Fruit fly (Drosophila melanogaster) whole organism, wandering third instar larva: Measurements from ENCODE around the gene Acp32CD.

ENCODE experiments used
- CG32264 ChIP-seq: fragments of 200-800 bp; sonication (Bioruptor generic); optimal IDR thresholded peaks from 2 replicates; lab custom pipeline; 2016; ENCODE audit warnings: missing biosample characterization, missing genetic modification characterization
- CG9705 ChIP-seq: fragments of 200-800 bp; sonication (Bioruptor generic); optimal IDR thresholded peaks from 2 replicates; lab custom pipeline; 2018; ENCODE audit warnings: missing biosample characterization, mild to moderate bottlenecking, missing genetic modification characterization
- CrebA ChIP-seq: fragments of 200-800 bp; sonication (Bioruptor generic); optimal IDR thresholded peaks from 2 replicates; lab custom pipeline; 2016; ENCODE audit warnings: missing biosample characterization, mild to moderate bottlenecking, missing genetic modification characterization, borderline replicate concordance
- Dfd ChIP-seq: fragments of >200 bp; optimal IDR thresholded peaks from 2 replicates; lab custom pipeline; 2017; ENCODE audit warnings: missing biosample characterization, missing genetic modification characterization
- Dif ChIP-seq: fragments of 200-275, 200-300 bp; sonication (Bioruptor generic); optimal IDR thresholded peaks from 2 replicates; lab custom pipeline; 2018; ENCODE audit warnings: missing biosample characterization, missing genetic modification characterization; ENCODE audit not compliant: partially characterized antibody
- GATAd ChIP-seq: sonication (Bioruptor generic); optimal IDR thresholded peaks from 2 replicates; lab custom pipeline; 2016; ENCODE audit warnings: missing biosample characterization, missing genetic modification characterization
- Hnf4 ChIP-seq: fragments of 200-800 bp; sonication (Bioruptor generic); optimal IDR thresholded peaks from 2 replicates; lab custom pipeline; 2016; ENCODE audit warnings: missing biosample characterization, mild to moderate bottlenecking, missing genetic modification characterization
- Hr78 ChIP-seq: fragments of >200 bp; optimal IDR thresholded peaks from 2 replicates; lab custom pipeline; 2017; ENCODE audit warnings: missing biosample characterization, missing genetic modification characterization
- Hr83 ChIP-seq: fragments of 200-300 bp; sonication (Bioruptor generic); optimal IDR thresholded peaks from 2 replicates; lab custom pipeline; 2016; ENCODE audit warnings: missing biosample characterization, mild to moderate bottlenecking, missing genetic modification characterization, moderate library complexity; ENCODE audit not compliant: poor library complexity, severe bottlenecking
- Mio ChIP-seq: sonication (Bioruptor generic); optimal IDR thresholded peaks from 2 replicates; lab custom pipeline; 2016; ENCODE audit warnings: missing biosample characterization, missing genetic modification characterization
- OdsH ChIP-seq: fragments of 200-800 bp; sonication (Bioruptor generic); optimal IDR thresholded peaks from 2 replicates; lab custom pipeline; 2016; ENCODE audit warnings: missing biosample characterization, mild to moderate bottlenecking, missing genetic modification characterization
- Rel ChIP-seq, 2 experiments: fragments of 200-800 bp; sonication (Bioruptor generic) in 1 of 2; optimal IDR thresholded peaks; 2 replicates in 1 of 2; 3 replicates in 1 of 2; lab custom pipeline; 2016 to 2019; ENCODE audit warnings: mild to moderate bottlenecking in 2 of 2, missing biosample characterization in 2 of 2, missing genetic modification characterization in 2 of 2, moderate library complexity in 1 of 2
- br ChIP-seq: fragments of 200-800 bp; sonication (Bioruptor generic); optimal IDR thresholded peaks from 2 replicates; lab custom pipeline; 2016; ENCODE audit warnings: missing biosample characterization, missing genetic modification characterization
- brk ChIP-seq: fragments of 200-800 bp; sonication (Bioruptor generic); optimal IDR thresholded peaks from 2 replicates; lab custom pipeline; 2016; ENCODE audit warnings: missing biosample characterization, mild to moderate bottlenecking, missing genetic modification characterization
- dl ChIP-seq, 2 experiments: fragments of 175-275, 200-275 bp in 1 of 2; fragments of 200-275 bp in 1 of 2; sonication (Bioruptor generic); optimal IDR thresholded peaks; lab custom pipeline; 2018; ENCODE audit warnings: mild to moderate bottlenecking in 2 of 2, missing biosample characterization in 2 of 2, missing genetic modification characterization in 2 of 2, moderate library complexity in 2 of 2; ENCODE audit not compliant: partially characterized antibody in 2 of 2, insufficient read depth in 1 of 2
- dmrt93B ChIP-seq: fragments of 200-800 bp; sonication (Bioruptor generic); optimal IDR thresholded peaks from 2 replicates; lab custom pipeline; 2018; ENCODE audit warnings: missing biosample characterization, mild to moderate bottlenecking, missing genetic modification characterization
- dsf ChIP-seq: sonication (Bioruptor generic); optimal IDR thresholded peaks from 2 replicates; lab custom pipeline; 2016; ENCODE audit warnings: missing biosample characterization, missing genetic modification characterization, borderline replicate concordance
- ey ChIP-seq: fragments of 200-800 bp; sonication (Bioruptor generic); optimal IDR thresholded peaks from 2 replicates; lab custom pipeline; 2016; ENCODE audit warnings: missing biosample characterization, missing genetic modification characterization
- foxo ChIP-seq, 2 experiments: fragments of 200-800 bp; sonication (Bioruptor generic); optimal IDR thresholded peaks; 2 replicates in 1 of 2; 3 replicates in 1 of 2; lab custom pipeline; 2016 to 2017; ENCODE audit warnings: missing biosample characterization in 2 of 2, missing genetic modification characterization in 2 of 2
- fru ChIP-seq: fragments of 200-800 bp; sonication (Bioruptor generic); optimal IDR thresholded peaks from 3 replicates; lab custom pipeline; 2016; ENCODE audit warnings: missing biosample characterization, mild to moderate bottlenecking, missing genetic modification characterization
- h ChIP-seq: fragments of 200-800 bp; sonication (Bioruptor generic); optimal IDR thresholded peaks from 3 replicates; lab custom pipeline; 2016; ENCODE audit warnings: missing biosample characterization, mild to moderate bottlenecking, missing genetic modification characterization
- lola ChIP-seq: fragments of >200 bp; optimal IDR thresholded peaks from 2 replicates; lab custom pipeline; 2017; ENCODE audit warnings: missing biosample characterization, missing genetic modification characterization
- pan ChIP-seq: fragments of >200 bp; optimal IDR thresholded peaks from 2 replicates; lab custom pipeline; 2017
- psq ChIP-seq: fragments of 200-800 bp; sonication (Bioruptor generic); optimal IDR thresholded peaks from 3 replicates; lab custom pipeline; 2017; ENCODE audit warnings: missing biosample characterization, mild to moderate bottlenecking, missing genetic modification characterization, moderate library complexity
- rgr ChIP-seq: fragments of 200-800 bp; sonication (Bioruptor generic); optimal IDR thresholded peaks from 3 replicates; lab custom pipeline; 2016; ENCODE audit warnings: missing biosample characterization, mild to moderate bottlenecking, missing genetic modification characterization
- sage ChIP-seq: fragments of 200-800 bp; sonication (Bioruptor generic); optimal IDR thresholded peaks from 2 replicates; lab custom pipeline; 2016; ENCODE audit warnings: missing biosample characterization, mild to moderate bottlenecking, missing genetic modification characterization
- sv ChIP-seq: fragments of 200-800 bp; sonication (Bioruptor generic); optimal IDR thresholded peaks from 3 replicates; lab custom pipeline; 2016; ENCODE audit warnings: missing biosample characterization, missing genetic modification characterization
- tai ChIP-seq: sonication (Bioruptor generic); optimal IDR thresholded peaks from 2 replicates; lab custom pipeline; 2016; ENCODE audit warnings: missing biosample characterization, missing genetic modification characterization
- usp ChIP-seq: fragments of >200 bp; optimal IDR thresholded peaks from 2 replicates; lab custom pipeline; 2017; ENCODE audit warnings: missing biosample characterization, missing genetic modification characterization
- woc ChIP-seq: sonication (Bioruptor generic); optimal IDR thresholded peaks from 2 replicates; lab custom pipeline; 2016; ENCODE audit warnings: missing biosample characterization, mild to moderate bottlenecking, missing genetic modification characterization

Acp32CD gene

DNA sequence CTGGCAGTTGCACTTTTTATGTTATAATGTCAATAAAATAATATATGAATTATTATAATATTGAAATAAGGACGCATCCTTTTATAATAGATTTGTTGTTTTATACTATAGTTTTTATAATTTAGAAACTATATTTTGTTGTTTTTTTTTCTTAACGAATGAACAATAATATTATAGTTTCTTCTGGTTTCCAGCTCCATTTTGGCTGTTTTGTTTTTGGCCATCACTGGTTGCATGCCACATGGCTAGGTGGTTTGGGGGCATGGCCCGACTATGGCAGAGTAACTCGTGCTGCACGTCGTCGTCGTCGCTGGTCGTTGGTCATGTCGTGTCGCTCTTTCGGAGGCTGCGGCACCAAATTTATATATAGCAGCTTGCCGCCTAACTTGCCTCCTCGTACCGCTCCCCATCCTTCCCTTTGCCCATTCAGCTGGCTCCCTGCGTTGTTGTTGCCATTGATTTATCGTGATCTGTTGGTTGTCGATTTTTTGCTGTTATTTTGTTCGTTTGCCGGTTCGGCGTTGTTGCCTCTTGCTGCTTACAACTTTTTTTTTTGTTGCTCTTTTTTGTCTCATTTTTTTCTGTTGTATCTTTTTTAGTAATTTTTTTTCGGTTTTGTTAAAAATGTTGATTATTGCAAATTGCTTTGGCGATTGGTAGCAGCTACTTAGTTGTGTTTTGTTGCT, 17.0 kb downstream of the Acp32CD start:
- TF ChIP-seq CG9705 (GFP tag; lab: Kevin White, UChicago) = no peak
- TF ChIP-seq Hr83 = no peak
- no peak for TF ChIP-seq foxo (GFP tag; optimal IDR thresholded peaks at IDR 0.05; lab: Kevin White, UChicago)
- no peak for TF ChIP-seq tai (GFP tag; lab: Kevin White, UChicago)
- no peak for TF ChIP-seq brk
- TF ChIP-seq h = no peak
- TF ChIP-seq usp (GFP tag; lab: Kevin White, UChicago) = no peak
- TF ChIP-seq, all 38 proteins: peak for 0

- TF ChIP-seq Dfd (GFP tag; lab: Kevin White, UChicago) (no peak), CrebA (no peak), Hr83 (no peak), lola (no peak), dl (GFP tag; optimal IDR thresholded peaks at IDR 0.05; lab: Kevin White, UChicago; ENCODE audit: insufficient read depth in 1 of 2, partially characterized antibody in 2 of 2) (no peak), dsf (GFP tag; lab: Kevin White, UChicago) (no peak), Hr78 (no peak), Dif (GFP tag; lab: Kevin White, UChicago) (no peak), ey (GFP tag; lab: Kevin White, UChicago) (no peak), Hnf4 (GFP tag; lab: Kevin White, UChicago) (no peak), Mio (GFP tag; lab: Kevin White, UChicago) (no peak), pan (no peak), dmrt93B (GFP tag; lab: Kevin White, UChicago) (no peak), OdsH (GFP tag; lab: Kevin White, UChicago) (no peak), h (no peak)
Observed at dm6 chr2L:11034495-11034894, 19.1 kb downstream of the Acp32CD start, which contains the start of gene CG18666. Gene CG18666 (plus strand): TSS chr2L:11034795.

- TF ChIP-seq br = peak; percentile 36
- peak; percentile 27 for TF ChIP-seq fru (GFP tag; lab: Kevin White, UChicago)
- TF ChIP-seq tai (GFP tag; lab: Kevin White, UChicago) = peak; percentile 43
- TF ChIP-seq sv = peak; percentile 43
- no peak for TF ChIP-seq dl (GFP tag; optimal IDR thresholded peaks at IDR 0.05; lab: Kevin White, UChicago; ENCODE audit: insufficient read depth in 1 of 2, partially characterized antibody in 2 of 2)
- TF ChIP-seq rgr (GFP tag; lab: Kevin White, UChicago) = peak; percentile 16
- no peak for TF ChIP-seq psq (GFP tag; lab: Kevin White, UChicago)
- no peak for TF ChIP-seq woc (GFP tag; lab: Kevin White, UChicago)
- no peak for TF ChIP-seq CG32264 (GFP tag; lab: Kevin White, UChicago)
- no peak for TF ChIP-seq Hnf4 (GFP tag; lab: Kevin White, UChicago)
- TF ChIP-seq lola = no peak
Observed at dm6 chr2L:11037583-11038517, 22.4 kb downstream of the Acp32CD start.

DNA sequence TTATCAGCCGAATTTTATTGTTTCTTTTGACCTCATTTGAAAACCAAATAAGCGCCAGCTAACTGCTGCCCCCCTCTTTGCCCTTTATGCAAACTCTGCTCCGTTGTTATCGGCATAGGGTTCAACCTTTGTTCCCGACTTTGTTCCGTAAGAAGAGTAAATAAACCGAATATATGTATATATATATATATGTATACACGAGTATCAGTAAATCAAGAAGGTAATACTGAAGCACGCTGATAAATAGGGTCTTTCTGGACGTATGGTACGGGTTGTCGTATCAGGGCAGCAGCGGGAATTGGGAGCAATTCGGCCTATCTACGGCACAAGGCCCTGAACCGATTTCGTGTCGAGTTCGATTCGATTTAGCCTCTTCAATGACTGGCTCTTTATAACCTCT, 23.5 kb downstream of the Acp32CD start:
- TF ChIP-seq Dif (GFP tag; lab: Kevin White, UChicago) (peak; percentile 38), Rel (GFP tag; optimal IDR thresholded peaks at IDR 0.05; lab: Kevin White, UChicago) (no peak), Rel (tag; optimal IDR thresholded peaks at IDR 0.05; lab: Kevin White, UChicago) (peak; percentile 36), sage (GFP tag; lab: Kevin White, UChicago) (peak; percentile 11), h (peak; percentile 34), GATAd (GFP tag; lab: Kevin White, UChicago) (no peak), woc (GFP tag; lab: Kevin White, UChicago) (no peak), brk (peak; percentile 54)
